Fruit fly (Drosophila melanogaster) whole organism, adult: ENCODE measurements around the gene CG14402.

ENCODE experiments used
- CG11617 ChIP-seq: fragments of 200-800 bp; sonication (Bioruptor generic); optimal IDR thresholded peaks from 2 replicates; lab custom pipeline; 2017; ENCODE audit warnings: mild to moderate bottlenecking, missing biosample characterization, missing genetic modification reagents, missing genetic modification characterization
- CG12768 ChIP-seq: fragments of 200-800 bp; sonication (Bioruptor generic); optimal IDR thresholded peaks from 2 replicates; lab custom pipeline; 2017; ENCODE audit warnings: missing biosample characterization, missing genetic modification characterization, mild to moderate bottlenecking, moderate library complexity, missing genetic modification reagents
- CG14711 ChIP-seq: fragments of 200-800 bp; sonication (Bioruptor generic); optimal IDR thresholded peaks from 2 replicates; lab custom pipeline; 2018; ENCODE audit warnings: missing biosample characterization, mild to moderate bottlenecking, missing genetic modification characterization, moderate library complexity
- CG1620 ChIP-seq: fragments of 200-800 bp; sonication (Bioruptor generic); optimal IDR thresholded peaks from 2 replicates; lab custom pipeline; 2016; ENCODE audit warnings: missing biosample characterization, missing genetic modification characterization
- CG33017 ChIP-seq: fragments of 200-800 bp; sonication (Bioruptor generic); optimal IDR thresholded peaks from 2 replicates; lab custom pipeline; 2018; ENCODE audit warnings: missing biosample characterization, mild to moderate bottlenecking, missing genetic modification characterization, moderate library complexity
- CG5204 ChIP-seq: fragments of 200-800 bp; sonication (Bioruptor generic); optimal IDR thresholded peaks from 2 replicates; lab custom pipeline; 2016; ENCODE audit warnings: missing biosample characterization, missing genetic modification characterization
- CG7045 ChIP-seq: fragments of 200-800 bp; sonication (Bioruptor generic); optimal IDR thresholded peaks from 2 replicates; lab custom pipeline; 2017; ENCODE audit warnings: missing biosample characterization, mild to moderate bottlenecking, missing genetic modification characterization
- CG7101 ChIP-seq: fragments of 200-800 bp; sonication (Bioruptor generic); optimal IDR thresholded peaks from 2 replicates; lab custom pipeline; 2018; ENCODE audit warnings: missing biosample characterization, mild to moderate bottlenecking, missing genetic modification characterization, moderate library complexity
- Clk ChIP-seq: fragments of 200-800 bp; sonication (Bioruptor generic); optimal IDR thresholded peaks from 2 replicates; lab custom pipeline; 2017; ENCODE audit warnings: missing biosample characterization, missing genetic modification characterization
- Crg-1 ChIP-seq: fragments of 200-800 bp; sonication (Bioruptor generic); optimal IDR thresholded peaks from 2 replicates; lab custom pipeline; 2016; ENCODE audit warnings: missing biosample characterization, missing genetic modification characterization
- Hr96 ChIP-seq: fragments of 200-800 bp; sonication (Bioruptor generic); optimal IDR thresholded peaks from 2 replicates; lab custom pipeline; 2016; ENCODE audit warnings: missing biosample characterization, missing genetic modification characterization
- Mnt ChIP-seq: fragments of 200-800 bp; sonication (Bioruptor generic); optimal IDR thresholded peaks from 2 replicates; lab custom pipeline; 2016; ENCODE audit warnings: missing biosample characterization, mild to moderate bottlenecking, missing genetic modification characterization
- bab1 ChIP-seq: fragments of 200-800 bp; sonication (Bioruptor generic); optimal IDR thresholded peaks from 3 replicates; lab custom pipeline; 2019; ENCODE audit warnings: missing biosample characterization, mild to moderate bottlenecking, missing genetic modification characterization, moderate library complexity
- cic ChIP-seq: fragments of 200-800 bp; sonication (Bioruptor generic); optimal IDR thresholded peaks from 2 replicates; lab custom pipeline; 2017; ENCODE audit warnings: missing biosample characterization, mild to moderate bottlenecking, missing genetic modification characterization, moderate library complexity
- cnc ChIP-seq, 2 experiments: fragments of >200 bp; optimal IDR thresholded peaks; 2 replicates each; lab custom pipeline; 2017
- kay ChIP-seq: fragments of 200-800 bp; sonication (Bioruptor generic); peaks from one replicate; lab custom pipeline; 2016; ENCODE audit warnings: missing biosample characterization, missing genetic modification characterization, borderline replicate concordance
- ovo ChIP-seq: fragments of 200-800 bp; sonication (Bioruptor generic); optimal IDR thresholded peaks from 2 replicates; lab custom pipeline; 2016; ENCODE audit warnings: missing biosample characterization, missing genetic modification characterization
- pad ChIP-seq: fragments of 200-800 bp; sonication (Bioruptor generic); optimal IDR thresholded peaks from 3 replicates; lab custom pipeline; 2017; ENCODE audit warnings: missing biosample characterization, missing genetic modification characterization, mild to moderate bottlenecking, moderate library complexity, missing genetic modification reagents
- tj ChIP-seq: fragments of 200-800 bp; sonication (Bioruptor generic); optimal IDR thresholded peaks from 3 replicates; lab custom pipeline; 2017; ENCODE audit warnings: missing biosample characterization, mild to moderate bottlenecking, missing genetic modification characterization, moderate library complexity
- toe ChIP-seq: fragments of 200-800 bp; sonication (Bioruptor generic); optimal IDR thresholded peaks from 2 replicates; lab custom pipeline; 2016; ENCODE audit warnings: missing biosample characterization, missing genetic modification characterization

Gene CG14402

DNA sequence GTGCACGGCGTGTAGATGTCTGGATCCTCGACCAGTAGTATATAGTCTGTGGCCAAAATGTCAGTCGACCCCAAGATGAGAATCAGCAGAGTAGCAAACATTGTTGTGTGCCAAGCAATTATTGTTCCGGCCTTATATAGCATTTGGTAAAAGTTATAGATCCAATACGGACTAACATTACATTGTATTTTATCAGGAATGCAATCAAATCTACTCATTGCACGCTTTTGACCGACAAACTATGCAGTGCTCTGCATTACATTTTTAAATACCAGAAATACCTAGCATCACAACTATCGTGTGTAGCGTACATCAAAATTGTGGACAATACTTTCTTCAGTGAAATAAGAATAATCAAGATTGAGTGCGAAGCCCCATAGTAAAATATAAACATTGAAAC, 28.3 kb upstream of the CG14402 start, which contains the start of gene CheB38c:
TSS of gene CheB38c (minus strand) at position 101 of the 400 bp plus-strand sequence.
- TF ChIP-seq CG7101 (tag; lab: Kevin White, UChicago) (no peak), bab1 (GFP tag; lab: Kevin White, UChicago) (no peak), cic (GFP tag; lab: Kevin White, UChicago) (no peak), CG7045 (GFP tag; lab: Kevin White, UChicago) (no peak), Mnt (GFP tag; lab: Kevin White, UChicago) (no peak), CG12768 (GFP tag; lab: Kevin White, UChicago) (no peak), cnc (optimal IDR thresholded peaks at IDR 0.05; lab: Kevin White, UChicago) (no peak), CG11617 (no peak), kay (GFP tag; lab: Kevin White, UChicago) (no peak), Crg-1 (GFP tag; lab: Kevin White, UChicago) (no peak), CG33017 (tag; lab: Kevin White, UChicago) (no peak), pad (GFP tag; lab: Kevin White, UChicago) (no peak), CG1620 (GFP tag; lab: Kevin White, UChicago) (no peak), CG5204 (GFP tag; lab: Kevin White, UChicago) (no peak), ovo (GFP tag; lab: Kevin White, UChicago) (no peak), Clk (no peak), toe (GFP tag; lab: Kevin White, UChicago) (no peak), CG14711 (tag; lab: Kevin White, UChicago) (no peak), tj (GFP tag; lab: Kevin White, UChicago) (no peak)

DNA sequence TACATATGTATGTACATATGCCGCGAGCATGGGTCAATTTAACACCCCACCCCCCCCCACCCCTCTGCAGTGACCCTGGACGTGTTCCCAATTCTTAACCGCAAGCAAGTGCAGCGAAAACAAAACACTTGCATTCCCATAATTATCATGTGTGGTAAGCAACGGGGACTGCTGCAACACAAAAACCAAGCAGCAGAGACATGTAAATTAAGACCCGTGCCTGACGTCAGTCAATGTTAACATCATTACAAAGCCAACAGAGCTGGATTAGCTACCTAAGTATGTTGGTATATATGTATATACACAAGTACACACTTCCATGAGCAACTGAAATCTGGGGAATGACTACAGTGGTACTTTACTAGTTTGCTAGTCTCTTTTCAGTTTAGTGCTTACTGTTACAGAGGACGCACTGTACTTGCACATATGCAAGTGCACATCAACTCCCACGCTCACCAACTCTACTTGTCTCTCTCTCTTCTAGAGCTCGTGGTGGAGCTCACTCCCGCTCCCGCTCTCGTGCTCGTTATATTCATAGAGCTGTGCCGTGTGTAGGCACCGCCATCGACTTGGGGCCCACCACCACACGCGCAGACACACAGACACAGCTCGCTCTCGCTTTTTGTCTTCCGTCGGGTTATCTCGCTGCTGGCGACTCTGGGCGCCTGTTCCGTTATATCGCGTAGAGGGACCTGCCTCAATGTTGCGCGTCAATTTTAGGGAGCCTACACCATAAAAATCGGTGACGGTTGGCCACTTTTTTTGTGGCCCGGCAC, 27.7 kb upstream of the CG14402 start:
- no peak for TF ChIP-seq CG11617
- TF ChIP-seq kay (GFP tag; lab: Kevin White, UChicago), result no peak
- no peak for TF ChIP-seq cnc (optimal IDR thresholded peaks at IDR 0.05; lab: Kevin White, UChicago)
- peak; percentile 54 for TF ChIP-seq bab1 (GFP tag; lab: Kevin White, UChicago)
- no peak for TF ChIP-seq Mnt (GFP tag; lab: Kevin White, UChicago)
- TF ChIP-seq toe (GFP tag; lab: Kevin White, UChicago), result no peak
- TF ChIP-seq ovo (GFP tag; lab: Kevin White, UChicago), result peak; percentile 51
- TF ChIP-seq cic (GFP tag; lab: Kevin White, UChicago), result peak; percentile 3
- no peak for TF ChIP-seq CG12768 (GFP tag; lab: Kevin White, UChicago)
- peak; percentile 38 for TF ChIP-seq Hr96 (GFP tag; lab: Kevin White, UChicago)
- no peak for TF ChIP-seq tj (GFP tag; lab: Kevin White, UChicago)
- no peak for TF ChIP-seq CG5204 (GFP tag; lab: Kevin White, UChicago)
- no peak for TF ChIP-seq CG14711 (tag; lab: Kevin White, UChicago)
- TF ChIP-seq CG33017 (tag; lab: Kevin White, UChicago), result no peak
- TF ChIP-seq Clk, result no peak
- no peak for TF ChIP-seq pad (GFP tag; lab: Kevin White, UChicago)
- TF ChIP-seq CG1620 (GFP tag; lab: Kevin White, UChicago), result no peak
- TF ChIP-seq CG7101 (tag; lab: Kevin White, UChicago), result no peak

dm6 chr2L:20822025-20822371, 27.1 kb upstream of the CG14402 start:
- TF ChIP-seq CG11617, result no peak
- peak; percentile 28 for TF ChIP-seq tj (GFP tag; lab: Kevin White, UChicago)

DNA sequence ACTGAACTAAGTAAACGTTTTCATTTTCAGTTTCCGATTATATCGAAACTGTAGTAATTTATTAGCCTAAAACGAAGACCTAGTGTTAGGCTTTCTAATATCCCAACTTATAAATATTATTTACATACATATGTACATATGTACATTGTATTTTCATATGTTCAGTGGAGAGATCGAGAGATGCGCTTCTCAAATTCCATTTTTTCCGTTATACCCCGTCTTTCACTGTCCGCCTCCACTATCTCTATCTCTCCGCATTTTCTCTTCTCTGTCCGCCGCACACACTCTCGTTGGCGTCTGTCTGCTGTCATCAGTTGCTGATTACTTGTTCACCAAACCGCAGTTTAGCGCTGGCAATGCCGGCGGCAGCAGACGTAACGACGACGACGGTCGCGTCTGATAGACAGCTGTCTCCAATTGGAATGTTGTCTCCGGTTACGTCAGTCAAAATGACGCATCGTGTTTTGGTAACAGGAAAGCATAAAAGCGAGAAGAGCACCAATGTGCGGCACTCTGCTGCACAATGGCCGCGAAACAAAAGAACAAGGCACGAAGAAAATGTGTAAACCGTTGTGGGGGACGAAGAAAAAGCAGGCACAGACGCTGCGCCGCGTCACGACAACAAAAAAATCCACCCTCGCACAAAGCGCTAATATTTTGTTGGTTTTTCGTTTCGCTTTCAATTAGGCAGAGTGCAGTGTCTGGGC, 26.5 kb upstream of the CG14402 start, which contains the start of gene CG9331:
TSS of gene CG9331 (plus strand) at position 340 of the 707 bp plus-strand sequence.
- TF ChIP-seq CG11617 (no peak), CG33017 (tag; lab: Kevin White, UChicago) (no peak), Crg-1 (GFP tag; lab: Kevin White, UChicago) (no peak), CG7101 (tag; lab: Kevin White, UChicago) (no peak), cnc (optimal IDR thresholded peaks at IDR 0.05; lab: Kevin White, UChicago) (no peak), bab1 (GFP tag; lab: Kevin White, UChicago) (peak; percentile 57), Mnt (GFP tag; lab: Kevin White, UChicago) (peak; percentile 47), Hr96 (GFP tag; lab: Kevin White, UChicago) (no peak), Clk (no peak), pad (GFP tag; lab: Kevin White, UChicago) (peak; percentile 97), ovo (GFP tag; lab: Kevin White, UChicago) (peak; percentile 60), CG1620 (GFP tag; lab: Kevin White, UChicago) (no peak), CG5204 (GFP tag; lab: Kevin White, UChicago) (no peak), CG14711 (tag; lab: Kevin White, UChicago) (no peak), cic (GFP tag; lab: Kevin White, UChicago) (peak; percentile 51), kay (GFP tag; lab: Kevin White, UChicago) (peak; percentile 97)
